Worm (Caenorhabditis elegans): ENCODE data around the gene M01H9.2.

Gene M01H9.2

DNA sequence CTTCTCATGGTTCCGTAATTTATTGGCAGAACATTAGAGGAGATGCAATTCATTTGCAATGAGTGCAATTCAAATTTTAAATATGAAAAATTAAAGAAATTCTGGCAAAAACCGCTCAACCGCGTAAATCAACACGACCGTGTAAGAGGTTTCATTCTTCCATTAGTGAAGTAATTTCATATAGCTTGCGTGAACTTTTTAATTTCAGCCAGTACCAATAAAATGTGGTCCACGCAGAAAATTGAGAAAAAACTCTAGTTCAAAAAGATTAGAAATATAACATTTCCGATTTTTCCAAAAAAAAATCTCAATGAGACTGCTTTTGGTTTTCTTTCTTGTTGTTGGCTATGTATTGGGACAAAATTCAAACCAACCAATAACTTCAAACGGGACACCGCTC is 41.0 kb downstream of the M01H9.2 start, which contains the start of gene clec-175:
clec-175 (plus strand) TSS at position 301 of the 400 bp plus-strand sequence.
- no peak for TF ChIP-seq snpc-1.1 (tag; optimal IDR thresholded peaks at IDR 0.05; ENCODE audit: insufficient read depth)
- TF ChIP-seq hlh-26 (GFP tag; conservative IDR thresholded peaks at IDR 0.05): no peak
- no peak for TF ChIP-seq mxl-1 (tag; optimal IDR thresholded peaks at IDR 0.05)
- TF ChIP-seq madf-10 (tag; optimal IDR thresholded peaks at IDR 0.05): no peak
- TF ChIP-seq snpc-4 (GFP tag; optimal IDR thresholded peaks at IDR 0.05): no peak
- TF ChIP-seq snpc-4 (tag; optimal IDR thresholded peaks at IDR 0.05): no peak
- no peak for TF ChIP-seq C17E4.6 (GFP tag; IDR thresholded peaks at IDR 0.05)
- no peak for TF ChIP-seq lin-40 (tag; optimal IDR thresholded peaks at IDR 0.05)
- TF ChIP-seq madf-8 (GFP tag; conservative IDR thresholded peaks at IDR 0.05): no peak
- no peak for TF ChIP-seq gei-17 (GFP tag; optimal IDR thresholded peaks at IDR 0.05)
- no peak for TF ChIP-seq bed-2 (GFP tag; IDR thresholded peaks at IDR 0.05)
- TF ChIP-seq mcd-1 (GFP tag; IDR thresholded peaks at IDR 0.05): no peak

DNA sequence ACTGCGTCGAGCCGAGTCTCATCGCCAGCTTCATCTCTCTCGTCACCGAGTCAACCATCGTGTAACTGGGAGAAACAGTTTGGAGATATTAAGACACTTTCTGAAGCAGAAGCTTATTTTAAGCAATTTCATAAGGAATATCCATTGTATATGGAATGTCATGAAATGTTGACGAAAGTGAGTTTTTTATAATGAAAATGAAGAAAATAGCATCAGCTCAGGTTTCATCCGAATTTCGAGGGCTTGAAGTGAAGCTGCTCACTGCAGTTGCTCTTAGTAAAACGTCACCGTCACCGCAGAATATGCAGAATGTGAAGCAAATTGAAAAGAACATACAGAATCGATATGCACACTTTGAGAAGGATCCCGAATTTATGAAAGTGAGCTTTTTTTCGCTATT is 49.9 kb downstream of the M01H9.2 start:
- TF ChIP-seq nfyb-1 (GFP tag; IDR thresholded peaks at IDR 0.05): no peak
- TF ChIP-seq zfh-2 (GFP tag; conservative IDR thresholded peaks at IDR 0.05): 0 out of 2 replicates have a peak, but pooled peaks have one; percentile 35
- peak; percentile 33; the same call in 1 of the 2 replicates for TF ChIP-seq dox-1 (GFP tag; IDR thresholded peaks at IDR 0.05)
- TF ChIP-seq cebp-2 (GFP tag; IDR thresholded peaks at IDR 0.05): no peak
- TF ChIP-seq F52B5.7 (tag; optimal IDR thresholded peaks at IDR 0.05): peak; percentile 23
- TF ChIP-seq hsf-1 (GFP tag; IDR thresholded peaks at IDR 0.05): 0 out of 2 replicates have a peak, but pooled peaks have one; percentile 22
- TF ChIP-seq ceh-100 (GFP tag; IDR thresholded peaks at IDR 0.05): no peak
- no peak for TF ChIP-seq nhr-27 (tag; optimal IDR thresholded peaks at IDR 0.05)
- TF ChIP-seq die-1 (tag; optimal IDR thresholded peaks at IDR 0.05): no peak
- TF ChIP-seq hmg-1.2 (GFP tag; IDR thresholded peaks at IDR 0.05): no peak
- TF ChIP-seq ZK185.1 (tag; optimal IDR thresholded peaks at IDR 0.05; ENCODE audit: poor library complexity, severe bottlenecking): no peak
- TF ChIP-seq atf-7 (tag; optimal IDR thresholded peaks at IDR 0.05): peak; percentile 15
- TF ChIP-seq chd-7 (tag; optimal IDR thresholded peaks at IDR 0.05): peak; percentile 46

ce11 chrIV:4411948-4412335 is 51.1 kb downstream of the M01H9.2 start:
- peak; percentile 69 for TF ChIP-seq zfh-2 (GFP tag; conservative IDR thresholded peaks at IDR 0.05)
- no peak for TF ChIP-seq unc-130 (GFP tag; optimal IDR thresholded peaks at IDR 0.05)
- 0 out of 2 replicates have a peak, but pooled peaks have one; percentile 58 for TF ChIP-seq Y79H2A.3 (GFP tag; conservative IDR thresholded peaks at IDR 0.05)
- TF ChIP-seq efl-1 (GFP tag; optimal IDR thresholded peaks at IDR 0.05): no peak
- TF ChIP-seq mcd-1 (GFP tag; IDR thresholded peaks at IDR 0.05): 0 out of 2 replicates have a peak, but pooled peaks have one; percentile 6

DNA sequence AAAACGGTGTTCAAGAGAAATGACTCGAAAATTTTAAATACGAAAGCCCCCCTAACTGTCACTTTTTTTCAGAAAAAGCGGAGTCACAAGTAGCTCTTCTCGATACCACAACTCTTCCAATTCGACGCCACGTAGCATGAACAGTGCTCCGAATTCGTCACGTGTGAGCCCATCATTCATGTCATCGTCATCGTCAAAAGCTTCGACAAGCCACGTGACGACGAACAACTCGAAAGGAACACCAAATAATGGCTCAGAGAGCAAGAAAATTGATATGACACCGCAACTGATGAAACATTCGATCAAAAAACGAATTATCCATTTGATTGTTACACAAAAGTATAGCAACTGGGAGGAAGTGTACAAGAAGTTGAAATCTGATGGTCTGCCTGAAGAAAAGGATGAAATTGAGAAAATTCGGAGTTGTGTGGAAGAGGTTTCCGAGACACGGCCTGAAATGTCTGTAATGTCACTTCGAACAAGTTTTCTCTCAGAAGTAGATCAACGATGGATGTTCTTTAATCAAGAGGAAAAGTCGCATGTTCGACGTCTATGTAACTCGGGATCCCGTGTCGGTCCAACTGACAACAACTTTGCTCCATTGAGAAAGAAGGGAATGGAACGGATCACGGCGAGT is 51.6 kb downstream of the M01H9.2 start:
- TF ChIP-seq snpc-1.1 (tag; optimal IDR thresholded peaks at IDR 0.05; ENCODE audit: insufficient read depth): no peak
- TF ChIP-seq repo-1 (tag; optimal IDR thresholded peaks at IDR 0.05): no peak
- TF ChIP-seq efl-1 (GFP tag; optimal IDR thresholded peaks at IDR 0.05): no peak
- TF ChIP-seq ceh-27 (GFP tag; optimal IDR thresholded peaks at IDR 0.05): no peak
- TF ChIP-seq Y67H2A.10 (GFP tag; conservative IDR thresholded peaks at IDR 0.05): no peak
- TF ChIP-seq F22D6.2 (tag; optimal IDR thresholded peaks at IDR 0.05): no peak
- no peak for TF ChIP-seq somi-1 (GFP tag; optimal IDR thresholded peaks at IDR 0.05)
- TF ChIP-seq F10E7.11 (tag; optimal IDR thresholded peaks at IDR 0.05): no peak
- no peak for TF ChIP-seq nhr-120 (GFP tag; IDR thresholded peaks at IDR 0.05)
- no peak for TF ChIP-seq ccch-3 (GFP tag; optimal IDR thresholded peaks at IDR 0.05)
- no peak for TF ChIP-seq aptf-2 (GFP tag; conservative IDR thresholded peaks at IDR 0.05)
- no peak for TF ChIP-seq sea-2 (GFP tag; IDR thresholded peaks at IDR 0.05)
- no peak for TF ChIP-seq lir-1 (GFP tag; conservative IDR thresholded peaks at IDR 0.05)
- TF ChIP-seq madf-3 (GFP tag; IDR thresholded peaks at IDR 0.05): no peak
